Fruit fly (Drosophila melanogaster): ENCODE results near the gene cyc.
A peak's percentile ranks its signal among the peaks of the same experiment; 100 is the strongest.

cyc gene

DNA sequence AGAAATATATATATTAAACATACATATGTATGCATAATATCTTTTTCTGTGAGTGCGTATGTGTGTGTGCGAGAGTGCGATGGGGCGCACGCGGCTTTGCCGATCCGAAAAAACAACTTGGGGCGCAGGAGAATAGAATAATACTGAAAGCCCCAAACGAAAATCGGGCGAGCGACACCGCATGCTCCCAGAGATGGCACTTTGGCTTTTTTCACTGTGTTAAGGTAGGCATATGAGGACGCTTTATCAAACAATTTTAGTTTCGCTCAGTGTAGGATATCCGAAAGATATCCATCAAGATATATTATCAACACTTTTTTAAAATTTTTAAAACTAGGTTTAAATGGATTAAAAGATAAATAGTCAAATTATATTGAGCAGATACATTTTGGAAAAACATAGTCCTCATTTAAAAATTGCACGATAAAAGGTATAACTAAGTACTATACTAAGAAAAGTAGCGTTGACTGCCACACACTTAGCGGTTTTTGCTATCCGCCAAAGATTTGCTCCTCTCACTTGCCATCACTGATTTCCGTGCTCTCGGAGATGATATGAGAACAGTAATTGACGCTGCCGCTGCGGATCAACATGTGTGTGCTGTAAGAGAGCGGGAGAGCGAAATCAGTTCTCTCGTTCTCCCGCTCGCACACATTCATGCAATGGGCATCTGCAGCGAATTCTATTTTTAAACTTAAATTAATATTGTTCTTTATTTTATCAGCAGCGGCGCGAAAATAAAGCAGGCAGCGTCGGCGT lies 24.6 kb downstream of the cyc start (continued):
- no peak for TF ChIP-seq mirr (GFP tag; optimal IDR thresholded peaks at IDR 0.05)
- TF ChIP-seq Vsx1 (GFP tag; optimal IDR thresholded peaks at IDR 0.05), result no peak
- TF ChIP-seq GATAe (GFP tag; conservative IDR thresholded peaks at IDR 0.05), result no peak; the same call in 1 of the 2 replicates
- TF ChIP-seq CG18476 (GFP tag; optimal IDR thresholded peaks at IDR 0.05), result peak; percentile 52
- 0 out of 2 replicates have a peak, but pooled peaks have one; percentile 15 for TF ChIP-seq MBD-R2 (GFP tag; IDR thresholded peaks at IDR 0.05)
- no peak for TF ChIP-seq CG11560 (tag; IDR thresholded peaks at IDR 0.05)
- peak; percentile 66 for TF ChIP-seq tio (GFP tag; optimal IDR thresholded peaks at IDR 0.05)
- TF ChIP-seq jigr1 (GFP tag; IDR thresholded peaks at IDR 0.05), result no peak
- peak; percentile 86 to 94 for TF ChIP-seq Trl (optimal IDR thresholded peaks at IDR 0.05)
- TF ChIP-seq Trl (GFP tag; optimal IDR thresholded peaks at IDR 0.05), result peak; percentile 37
- peak; percentile 19 for TF ChIP-seq tx (GFP tag; optimal IDR thresholded peaks at IDR 0.05)
- TF ChIP-seq gcm (GFP tag; optimal IDR thresholded peaks at IDR 0.05), result no peak
- no peak; the same call in 1 of the 3 replicates for TF ChIP-seq ken (GFP tag; IDR thresholded peaks at IDR 0.05)
- peak; percentile 77 for TF ChIP-seq CG2678 (tag; optimal IDR thresholded peaks at IDR 0.05)
- TF ChIP-seq hbn (GFP tag; IDR thresholded peaks at IDR 0.05; ENCODE audit: partially characterized antibody), result no peak
- no peak for TF ChIP-seq CG13287 (GFP tag; IDR thresholded peaks at IDR 0.05; ENCODE audit: partially characterized antibody)
- TF ChIP-seq disco-r (GFP tag; optimal IDR thresholded peaks at IDR 0.05), result peak; percentile 57
- peak; percentile 42 for TF ChIP-seq slou (GFP tag; optimal IDR thresholded peaks at IDR 0.05)
- TF ChIP-seq Dad (GFP tag; optimal IDR thresholded peaks at IDR 0.05), result peak; percentile 26
- no peak for TF ChIP-seq CTCF (GFP tag; optimal IDR thresholded peaks at IDR 0.05)
- no peak for TF ChIP-seq ash1 (GFP tag; optimal IDR thresholded peaks at IDR 0.05)
- TF ChIP-seq CG10147 (GFP tag; optimal IDR thresholded peaks at IDR 0.05), result peak; percentile 71
- peak; percentile 40 for TF ChIP-seq CG12744 (GFP tag; optimal IDR thresholded peaks at IDR 0.05)
- TF ChIP-seq odd (GFP tag; optimal IDR thresholded peaks at IDR 0.05), result no peak
- no peak for TF ChIP-seq pita (GFP tag; optimal IDR thresholded peaks at IDR 0.05)
- peak; percentile 79 for TF ChIP-seq CG7839 (tag; optimal IDR thresholded peaks at IDR 0.05)
- no peak for TF ChIP-seq CG15479 (GFP tag; optimal IDR thresholded peaks at IDR 0.05)
- no peak for TF ChIP-seq Dref (GFP tag; IDR thresholded peaks at IDR 0.05)
- peak; percentile 70 for TF ChIP-seq NfI (GFP tag; optimal IDR thresholded peaks at IDR 0.05)
- TF ChIP-seq ato (GFP tag; IDR thresholded peaks at IDR 0.05; ENCODE audit: partially characterized antibody), result peak; percentile 45; the same call in 1 of the 2 replicates
- no peak for TF ChIP-seq knrl (GFP tag; IDR thresholded peaks at IDR 0.05; ENCODE audit: partially characterized antibody)
- peak; percentile 64 for TF ChIP-seq CG18599 (GFP tag; optimal IDR thresholded peaks at IDR 0.05)
- TF ChIP-seq CG3995 (GFP tag; optimal IDR thresholded peaks at IDR 0.05), result peak; percentile 34
- no peak for TF ChIP-seq seq (GFP tag; IDR thresholded peaks at IDR 0.05)
- peak in 1 of 2 experiments; percentile 61 for TF ChIP-seq Dfd (GFP tag; optimal IDR thresholded peaks at IDR 0.05)
- peak; percentile 69 for TF ChIP-seq pho (GFP tag; optimal IDR thresholded peaks at IDR 0.05)
- TF ChIP-seq gsb-n (tag; optimal IDR thresholded peaks at IDR 0.05), result no peak
- peak; percentile 78 for TF ChIP-seq CG12391 (tag; optimal IDR thresholded peaks at IDR 0.05)
- TF ChIP-seq nmo (GFP tag; optimal IDR thresholded peaks at IDR 0.05), result peak; percentile 82
- peak; percentile 70 for TF ChIP-seq ind (GFP tag; optimal IDR thresholded peaks at IDR 0.05)
- TF ChIP-seq TFAM (GFP tag; optimal IDR thresholded peaks at IDR 0.05), result no peak
- TF ChIP-seq CG12071 (GFP tag; optimal IDR thresholded peaks at IDR 0.05), result no peak
- peak; percentile 80 for TF ChIP-seq grau (tag; optimal IDR thresholded peaks at IDR 0.05)
- TF ChIP-seq D19B (GFP tag; optimal IDR thresholded peaks at IDR 0.05), result peak; percentile 74
- TF ChIP-seq vfl (GFP tag; optimal IDR thresholded peaks at IDR 0.05), result peak; percentile 46
- peak; percentile 15 for TF ChIP-seq CG18764 (GFP tag; optimal IDR thresholded peaks at IDR 0.05)
- TF ChIP-seq CG8924 (tag; optimal IDR thresholded peaks at IDR 0.05), result peak; percentile 68
- TF ChIP-seq CG7372 (GFP tag; IDR thresholded peaks at IDR 0.05), result peak; percentile 45
- peak; percentile 4 for TF ChIP-seq Mes4 (GFP tag; optimal IDR thresholded peaks at IDR 0.05)
